Fruit fly (Drosophila melanogaster) whole organism, prepupa: ENCODE data around the gene Rim2.

ENCODE experiments used
- CG10631 ChIP-seq: fragments of 200-800 bp; sonication (Bioruptor generic); optimal IDR thresholded peaks from 2 replicates; lab custom pipeline; 2016; ENCODE audit warnings: missing biosample characterization, missing genetic modification characterization
- CG11294 ChIP-seq: fragments of 200-800 bp; sonication (Bioruptor generic); IDR thresholded peaks from 2 replicates; pipeline ENCODE4 v1.3.6; 2022; ENCODE audit warnings: missing biosample characterization, missing genetic modification characterization
- CG11762 ChIP-seq: fragments of 200-800 bp; sonication (Bioruptor generic); optimal IDR thresholded peaks from 3 replicates; lab custom pipeline; 2016; ENCODE audit warnings: missing biosample characterization, missing genetic modification characterization; ENCODE audit not compliant: insufficient read depth
- CG11902 ChIP-seq: fragments of 200-800 bp; sonication (Bioruptor generic); optimal IDR thresholded peaks from 3 replicates; lab custom pipeline; 2016; ENCODE audit warnings: missing biosample characterization, missing genetic modification characterization
- CG15336 ChIP-seq: fragments of 200-800 bp; sonication (Bioruptor generic); IDR thresholded peaks from 2 replicates; pipeline ENCODE4 v1.3.6; 2022; ENCODE audit warnings: missing biosample characterization, missing genetic modification characterization
- CG1621 ChIP-seq: fragments of 200-800 bp; sonication (Bioruptor generic); optimal IDR thresholded peaks from 3 replicates; lab custom pipeline; 2018; ENCODE audit warnings: missing biosample characterization, mild to moderate bottlenecking, missing genetic modification characterization
- CG16779 ChIP-seq: fragments of 200-800 bp; sonication (Bioruptor generic); optimal IDR thresholded peaks from 3 replicates; lab custom pipeline; 2017; ENCODE audit warnings: missing biosample characterization, mild to moderate bottlenecking, missing genetic modification characterization
- CG31627 ChIP-seq: fragments of 200-800 bp; sonication (Bioruptor generic); optimal IDR thresholded peaks from 3 replicates; lab custom pipeline; 2016; ENCODE audit warnings: missing biosample characterization, missing genetic modification characterization
- CG32006 ChIP-seq: fragments of 200-800 bp; sonication (Bioruptor generic); optimal IDR thresholded peaks from 3 replicates; lab custom pipeline; 2017; ENCODE audit warnings: missing biosample characterization, mild to moderate bottlenecking, missing genetic modification characterization
- CG34406 ChIP-seq: fragments of 200-800 bp; sonication (Bioruptor generic); optimal IDR thresholded peaks from 3 replicates; lab custom pipeline; 2016; ENCODE audit warnings: missing biosample characterization, missing genetic modification characterization
- CG3919 ChIP-seq: fragments of 200-800 bp; sonication (Bioruptor generic); optimal IDR thresholded peaks from 3 replicates; lab custom pipeline; 2016; ENCODE audit warnings: missing biosample characterization, missing genetic modification characterization
- CG4318 ChIP-seq: fragments of 200-800 bp; sonication (Bioruptor generic); optimal IDR thresholded peaks from 3 replicates; lab custom pipeline; 2017; ENCODE audit warnings: missing biosample characterization, mild to moderate bottlenecking, missing genetic modification characterization
- CG6163 ChIP-seq: fragments of 200-800 bp; sonication (Bioruptor generic); IDR thresholded peaks from 3 replicates; pipeline ENCODE4 v1.3.6; 2022; ENCODE audit warnings: missing biosample characterization, missing genetic modification characterization
- CG6276 ChIP-seq: fragments of 200-800 bp; sonication (Bioruptor generic); optimal IDR thresholded peaks from 2 replicates; lab custom pipeline; 2017; ENCODE audit warnings: missing biosample characterization, mild to moderate bottlenecking, missing genetic modification characterization
- CG6792 ChIP-seq: fragments of 200-800 bp; sonication (Bioruptor generic); optimal IDR thresholded peaks from 3 replicates; lab custom pipeline; 2016; ENCODE audit warnings: missing biosample characterization, missing genetic modification characterization
- CG6808 ChIP-seq: fragments of 200-800 bp; sonication (Bioruptor generic); optimal IDR thresholded peaks from 3 replicates; lab custom pipeline; 2017; ENCODE audit warnings: missing biosample characterization, missing genetic modification characterization, mild to moderate bottlenecking, moderate library complexity, missing genetic modification reagents
- CG6854 ChIP-seq: fragments of 200-800 bp; sonication (Bioruptor generic); optimal IDR thresholded peaks from 2 replicates; lab custom pipeline; 2017; ENCODE audit warnings: missing biosample characterization, mild to moderate bottlenecking, missing genetic modification characterization
- CG7368 ChIP-seq: fragments of 200-800 bp; sonication (Bioruptor generic); optimal IDR thresholded peaks from 3 replicates; lab custom pipeline; 2016; ENCODE audit warnings: missing biosample characterization, missing genetic modification characterization
- CG8119 ChIP-seq: fragments of 200-800 bp; sonication (Bioruptor generic); IDR thresholded peaks from 3 replicates; pipeline ENCODE4 v1.3.6; 2022; ENCODE audit warnings: missing biosample characterization, missing genetic modification characterization
- CG8319 ChIP-seq: fragments of 200-800 bp; sonication (Bioruptor generic); optimal IDR thresholded peaks from 3 replicates; lab custom pipeline; 2016; ENCODE audit warnings: missing biosample characterization, missing genetic modification characterization
- CG8632 ChIP-seq: fragments of 200-800 bp; sonication (Bioruptor generic); optimal IDR thresholded peaks from 3 replicates; lab custom pipeline; 2016; ENCODE audit warnings: missing biosample characterization, missing genetic modification characterization
- CG9139 ChIP-seq: fragments of 200-800 bp; sonication (Bioruptor generic); optimal IDR thresholded peaks from 3 replicates; lab custom pipeline; 2017; ENCODE audit warnings: missing biosample characterization, mild to moderate bottlenecking, missing genetic modification characterization
- Eip78C ChIP-seq: fragments of 200-800 bp; sonication (Bioruptor generic); peaks from one replicate; lab custom pipeline; 2016; ENCODE audit warnings: missing biosample characterization, missing genetic modification characterization
- Eip93F ChIP-seq: fragments of 200-800 bp; sonication (Bioruptor generic); optimal IDR thresholded peaks from 2 replicates; lab custom pipeline; 2016; ENCODE audit warnings: missing biosample characterization, mild to moderate bottlenecking, missing genetic modification characterization
- Ets96B ChIP-seq: fragments of 200-800 bp; optimal IDR thresholded peaks from 2 replicates; lab custom pipeline; 2019; ENCODE audit warnings: missing biosample characterization, mild to moderate bottlenecking, missing genetic modification characterization, moderate library complexity
- Hr38 ChIP-seq: sonication (Bioruptor generic); optimal IDR thresholded peaks from 2 replicates; lab custom pipeline; 2016; ENCODE audit warnings: missing biosample characterization, missing genetic modification characterization
- Hr4 ChIP-seq: fragments of 200-800 bp; sonication (Bioruptor generic); optimal IDR thresholded peaks from 3 replicates; lab custom pipeline; 2016; ENCODE audit warnings: missing biosample characterization, missing genetic modification characterization
- Lpt ChIP-seq: fragments of 200-800 bp; sonication (Bioruptor generic); optimal IDR thresholded peaks from 3 replicates; lab custom pipeline; 2016; ENCODE audit warnings: missing biosample characterization, missing genetic modification characterization
- Met ChIP-seq: fragments of 200-800 bp; sonication (Bioruptor generic); optimal IDR thresholded peaks from 3 replicates; lab custom pipeline; 2016; ENCODE audit warnings: missing biosample characterization, missing genetic modification characterization
- OdsH ChIP-seq: fragments of 200-800 bp; sonication (Bioruptor generic); optimal IDR thresholded peaks from 3 replicates; lab custom pipeline; 2016; ENCODE audit warnings: missing biosample characterization, missing genetic modification characterization
- Smox ChIP-seq: fragments of 200-800 bp; sonication (Bioruptor generic); optimal IDR thresholded peaks from 3 replicates; lab custom pipeline; 2016; ENCODE audit warnings: missing biosample characterization, missing genetic modification characterization
- Sox102F ChIP-seq: fragments of 200-800 bp; sonication (Bioruptor generic); optimal IDR thresholded peaks from 2 replicates; lab custom pipeline; 2016; ENCODE audit warnings: missing biosample characterization, mild to moderate bottlenecking, missing genetic modification characterization
- Sox14 ChIP-seq: fragments of 200-800 bp; sonication (Bioruptor generic); optimal IDR thresholded peaks from 3 replicates; lab custom pipeline; 2016; ENCODE audit warnings: missing biosample characterization, missing genetic modification characterization
- Sox15 ChIP-seq: fragments of 200-800 bp; sonication (Bioruptor generic); optimal IDR thresholded peaks from 3 replicates; lab custom pipeline; 2016; ENCODE audit warnings: missing biosample characterization, missing genetic modification characterization
- achi ChIP-seq: fragments of 200-800 bp; sonication (Bioruptor generic); optimal IDR thresholded peaks from 3 replicates; lab custom pipeline; 2016; ENCODE audit warnings: missing biosample characterization, missing genetic modification characterization
- cyc ChIP-seq: fragments of 200-800 bp; sonication (Bioruptor generic); optimal IDR thresholded peaks from 3 replicates; lab custom pipeline; 2016; ENCODE audit warnings: missing biosample characterization, missing genetic modification characterization
- dac ChIP-seq: fragments of 200-800 bp; sonication (Bioruptor generic); optimal IDR thresholded peaks from 2 replicates; lab custom pipeline; 2017; ENCODE audit warnings: missing biosample characterization, mild to moderate bottlenecking, missing genetic modification characterization
- eg ChIP-seq: fragments of 200-800 bp; sonication (Bioruptor generic); IDR thresholded peaks from 3 replicates; pipeline ENCODE4 v1.3.6; 2022; ENCODE audit warnings: missing biosample characterization, missing genetic modification characterization
- esn ChIP-seq: fragments of 200-800 bp; sonication (Bioruptor generic); optimal IDR thresholded peaks from 2 replicates; lab custom pipeline; 2016; ENCODE audit warnings: missing biosample characterization, mild to moderate bottlenecking, missing genetic modification characterization, moderate library complexity
- fd59A ChIP-seq: fragments of 200-800 bp; sonication (Bioruptor generic); optimal IDR thresholded peaks from 2 replicates; lab custom pipeline; 2017; ENCODE audit warnings: missing biosample characterization, mild to moderate bottlenecking, missing genetic modification characterization, missing genetic modification reagents
- fd85E ChIP-seq: fragments of 200-800 bp; sonication (Bioruptor generic); optimal IDR thresholded peaks from 3 replicates; lab custom pipeline; 2016; ENCODE audit warnings: missing biosample characterization, missing genetic modification characterization
- fkh ChIP-seq: fragments of 200-800 bp; sonication (Bioruptor generic); optimal IDR thresholded peaks from 3 replicates; lab custom pipeline; 2017; ENCODE audit warnings: missing biosample characterization, mild to moderate bottlenecking, missing genetic modification characterization, moderate library complexity
- lz ChIP-seq: fragments of 200-800 bp; sonication (Bioruptor generic); optimal IDR thresholded peaks from 3 replicates; lab custom pipeline; 2016; ENCODE audit warnings: missing biosample characterization, missing genetic modification characterization
- pdm3 ChIP-seq: fragments of 200-800 bp; sonication (Bioruptor generic); optimal IDR thresholded peaks from 3 replicates; lab custom pipeline; 2016; ENCODE audit warnings: missing biosample characterization, missing genetic modification characterization
- salr ChIP-seq, 2 experiments: fragments of 200-800 bp; sonication (Bioruptor generic); optimal IDR thresholded peaks; 3 replicates each; lab custom pipeline; 2016 to 2018; ENCODE audit warnings: missing biosample characterization in 2 of 2, missing genetic modification characterization in 2 of 2, mild to moderate bottlenecking in 1 of 2
- spab ChIP-seq: fragments of 200-800 bp; sonication (Bioruptor generic); optimal IDR thresholded peaks from 2 replicates; lab custom pipeline; 2017; ENCODE audit warnings: missing biosample characterization, mild to moderate bottlenecking, missing genetic modification characterization, missing genetic modification reagents
- ss ChIP-seq, 2 experiments: fragments of 200-800 bp; sonication (Bioruptor generic); optimal IDR thresholded peaks; 2 replicates in 1 of 2; 3 replicates in 1 of 2; lab custom pipeline; 2017 to 2018; ENCODE audit warnings: mild to moderate bottlenecking in 2 of 2, missing biosample characterization in 2 of 2, missing genetic modification characterization in 2 of 2, moderate library complexity in 1 of 2
- svp ChIP-seq: fragments of 200-800 bp; sonication (Bioruptor generic); peaks from one replicate; lab custom pipeline; 2016; ENCODE audit warnings: missing biosample characterization, missing genetic modification characterization
- topi ChIP-seq: fragments of 200-800 bp; sonication (Bioruptor generic); optimal IDR thresholded peaks from 3 replicates; lab custom pipeline; 2016; ENCODE audit warnings: missing biosample characterization, missing genetic modification characterization
- vri ChIP-seq: fragments of 200-800 bp; sonication (Bioruptor generic); optimal IDR thresholded peaks from 3 replicates; lab custom pipeline; 2016; ENCODE audit warnings: missing biosample characterization, mild to moderate bottlenecking, missing genetic modification characterization

Gene Rim2

DNA sequence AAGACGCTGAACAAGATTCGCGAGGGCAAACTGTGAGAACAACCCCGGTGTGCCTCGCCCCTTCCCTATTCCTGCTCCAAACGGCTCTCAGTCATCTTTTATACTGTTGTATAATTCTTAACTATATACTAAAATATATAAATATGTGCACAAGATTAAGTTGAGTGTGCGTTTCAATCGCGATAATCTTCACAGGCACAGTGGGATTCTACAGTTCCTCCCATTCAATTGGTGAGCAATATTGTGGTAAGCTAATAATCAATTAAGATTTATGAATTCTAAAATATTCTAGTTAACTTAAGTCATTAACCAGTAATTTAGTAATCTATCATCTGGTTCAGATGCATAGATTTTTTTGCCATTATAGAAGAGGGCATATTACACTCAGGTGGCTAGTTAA, 6.7 kb upstream of the Rim2 start (continued):
- TF ChIP-seq CG7368 (GFP tag; lab: Kevin White, UChicago) = no peak

DNA sequence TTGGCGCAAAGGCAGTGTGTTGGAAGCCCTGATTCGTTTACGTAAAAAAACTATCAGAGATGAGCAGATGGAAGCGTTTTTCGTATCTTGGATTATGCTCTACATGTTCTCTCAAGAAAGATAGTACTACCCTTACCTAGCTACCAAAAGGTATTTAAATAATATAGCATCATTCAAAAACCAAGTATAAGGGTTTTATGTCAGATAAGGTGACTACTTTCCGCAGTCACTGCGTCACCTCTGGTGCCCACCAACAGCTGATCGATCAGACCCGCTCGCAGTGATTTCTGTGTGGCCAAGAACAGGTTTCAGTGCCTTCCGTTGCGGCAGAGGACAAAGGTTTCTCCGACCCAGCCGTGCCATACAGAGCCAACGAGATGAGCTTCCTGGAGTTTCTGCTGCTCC, 5.4 kb upstream of the Rim2 start, which contains the start of the genes Eno and CG31937:
TSS of gene Eno (minus strand) at position 30 of the 405 bp plus-strand sequence.
TSS of gene CG31937 (plus strand) at position 281 of the 405 bp plus-strand sequence.
- peak; percentile 56 for TF ChIP-seq CG6276 (GFP tag; lab: Kevin White, UChicago)
- TF ChIP-seq CG6854 (GFP tag; lab: Kevin White, UChicago) = peak; percentile 21
- TF ChIP-seq CG3919 (GFP tag; lab: Kevin White, UChicago) = peak; percentile 51
- peak; percentile 15 for TF ChIP-seq Ets96B (tag; lab: Kevin White, UChicago)
- TF ChIP-seq Eip78C (GFP tag; lab: Kevin White, UChicago) = peak; percentile 76
- TF ChIP-seq fd85E (GFP tag; lab: Kevin White, UChicago) = no peak
- TF ChIP-seq CG32006 (GFP tag; lab: Kevin White, UChicago) = peak; percentile 74
- TF ChIP-seq cyc (GFP tag; lab: Kevin White, UChicago) = peak; percentile 32
- TF ChIP-seq topi (GFP tag; lab: Kevin White, UChicago) = peak; percentile 49
- peak; percentile 41 for TF ChIP-seq CG1621 (tag; lab: Kevin White, UChicago)
- peak; percentile 47 for TF ChIP-seq achi
- TF ChIP-seq CG6792 (GFP tag; lab: Kevin White, UChicago) = peak; percentile 9
- TF ChIP-seq CG10631 (GFP tag; lab: Kevin White, UChicago) = peak; percentile 54
- peak; percentile 76 for TF ChIP-seq pdm3 (GFP tag; lab: Kevin White, UChicago)
- peak; percentile 73 for TF ChIP-seq dac (GFP tag; lab: Kevin White, UChicago)
- peak; percentile 41 for TF ChIP-seq CG4318 (GFP tag; lab: Kevin White, UChicago)
- TF ChIP-seq Sox14 (GFP tag; lab: Kevin White, UChicago) = peak; percentile 81
- TF ChIP-seq CG6808 (GFP tag; lab: Kevin White, UChicago) = peak; percentile 42
- peak; percentile 61 for TF ChIP-seq CG15336
- TF ChIP-seq CG8319 (GFP tag; lab: Kevin White, UChicago) = no peak
- peak; percentile 67 for TF ChIP-seq CG8119
- peak in 1 of 2 experiments; percentile 30 for TF ChIP-seq ss (GFP tag; optimal IDR thresholded peaks at IDR 0.05; lab: Kevin White, UChicago)
- peak; percentile 34 for TF ChIP-seq CG11762 (GFP tag; lab: Kevin White, UChicago)
- TF ChIP-seq OdsH (GFP tag; lab: Kevin White, UChicago) = peak; percentile 72
- TF ChIP-seq fkh (GFP tag; lab: Kevin White, UChicago) = no peak
- no peak for TF ChIP-seq fd59A
- TF ChIP-seq lz (GFP tag; lab: Kevin White, UChicago) = peak; percentile 47
- no peak for TF ChIP-seq Eip93F
- TF ChIP-seq svp (GFP tag; lab: Kevin White, UChicago) = peak; percentile 85
- peak; percentile 55 for TF ChIP-seq vri
- peak; percentile 48 for TF ChIP-seq Met (GFP tag; lab: Kevin White, UChicago)
- TF ChIP-seq Smox (GFP tag; lab: Kevin White, UChicago) = peak; percentile 29
- TF ChIP-seq esn = peak; percentile 74
- TF ChIP-seq CG9139 (GFP tag; lab: Kevin White, UChicago) = peak; percentile 14
- peak in 1 of 2 experiments; percentile 47 for TF ChIP-seq salr (GFP tag; optimal IDR thresholded peaks at IDR 0.05; lab: Kevin White, UChicago)
- TF ChIP-seq CG8632 (GFP tag; lab: Kevin White, UChicago) = no peak
- TF ChIP-seq eg = peak; percentile 42; the same call in 2 of the 3 replicates
- peak; percentile 13 for TF ChIP-seq Hr38 (GFP tag; lab: Kevin White, UChicago)
- no peak for TF ChIP-seq Sox15
- TF ChIP-seq CG34406 = peak; percentile 19
- TF ChIP-seq CG11294 (GFP tag; lab: Robert Waterston, UW) = no peak
- TF ChIP-seq Sox102F = peak; percentile 64
- TF ChIP-seq Lpt = peak; percentile 28
- peak; percentile 7 for TF ChIP-seq CG7368 (GFP tag; lab: Kevin White, UChicago)
- TF ChIP-seq CG6163 = peak; percentile 39; the same call in 1 of the 3 replicates
- no peak for TF ChIP-seq spab
- peak; percentile 51 for TF ChIP-seq CG31627 (GFP tag; lab: Kevin White, UChicago)
- no peak for TF ChIP-seq CG11902 (GFP tag; lab: Kevin White, UChicago)
- peak; percentile 16 for TF ChIP-seq CG16779
- peak; percentile 77 for TF ChIP-seq Hr4 (GFP tag; lab: Kevin White, UChicago)
